Fruit fly (Drosophila melanogaster): ENCODE results near the gene Neu2.
A peak's percentile ranks its signal among the peaks of the same experiment; 100 is the strongest.

Gene Neu2

DNA sequence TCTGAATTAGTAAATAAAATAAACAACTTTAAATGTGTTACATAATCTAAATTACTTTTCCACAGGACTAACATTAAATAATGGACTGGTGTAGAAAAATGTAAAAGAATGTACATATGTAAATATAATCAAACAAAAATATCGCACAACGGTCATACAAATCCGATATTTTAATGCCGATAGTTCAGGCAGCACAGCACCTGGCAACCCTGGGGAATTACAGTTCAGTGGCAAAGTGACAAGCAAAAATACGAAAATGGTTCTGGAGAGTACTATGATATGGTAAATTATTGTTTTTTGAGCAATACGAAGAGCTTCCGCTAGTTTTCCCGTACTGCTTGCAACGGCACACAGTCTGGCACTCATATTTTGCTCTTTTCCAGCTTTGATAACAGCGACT lies 46.5 kb upstream of the Neu2 start, which contains the start of gene Rpn10:
Gene Rpn10, plus strand, starts transcription at position 144 of the 400 bp plus-strand sequence.
- no peak for TF ChIP-seq CG7368 (GFP tag; optimal IDR thresholded peaks at IDR 0.05)
- TF ChIP-seq Eip78C (GFP tag): peak; percentile 73
- TF ChIP-seq esn (GFP tag; optimal IDR thresholded peaks at IDR 0.05): peak; percentile 27
- TF ChIP-seq lz (GFP tag; optimal IDR thresholded peaks at IDR 0.05): peak; percentile 31
- TF ChIP-seq CG31627 (GFP tag; optimal IDR thresholded peaks at IDR 0.05): peak; percentile 40
- no peak for TF ChIP-seq Smox (GFP tag; optimal IDR thresholded peaks at IDR 0.05)
- TF ChIP-seq CG3032 (tag; optimal IDR thresholded peaks at IDR 0.05): peak; percentile 25
- TF ChIP-seq topi (GFP tag; optimal IDR thresholded peaks at IDR 0.05): peak; percentile 9
- no peak for TF ChIP-seq pdm3 (GFP tag; optimal IDR thresholded peaks at IDR 0.05)

DNA sequence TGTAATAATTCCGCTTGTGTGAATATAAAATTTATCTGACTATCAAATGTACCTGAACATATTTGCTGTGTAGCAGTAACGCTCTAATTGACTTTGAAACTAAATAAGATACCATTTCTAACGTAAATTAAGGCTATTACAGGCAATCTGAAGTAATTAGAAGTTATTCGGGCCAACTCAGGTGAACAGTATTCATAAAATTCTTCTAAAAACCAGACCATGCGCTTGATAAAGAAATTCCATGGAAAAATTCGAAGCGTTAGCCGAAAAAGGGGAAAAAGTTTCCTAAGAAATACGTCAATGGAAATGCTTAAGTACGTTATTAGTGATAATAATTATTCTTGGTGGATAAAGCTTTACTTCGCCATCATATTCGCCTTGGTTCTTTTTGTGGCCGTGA lies 44.0 kb upstream of the Neu2 start, which contains the start of gene ppk5:
Gene ppk5, plus strand, starts transcription at position 301 of the 400 bp plus-strand sequence.
- TF ChIP-seq CG1621 (tag; optimal IDR thresholded peaks at IDR 0.05) (no peak), topi (GFP tag; optimal IDR thresholded peaks at IDR 0.05) (no peak), Ets96B (tag; optimal IDR thresholded peaks at IDR 0.05) (no peak), Eip75B (GFP tag; optimal IDR thresholded peaks at IDR 0.05) (no peak), Smox (GFP tag; optimal IDR thresholded peaks at IDR 0.05) (no peak), fkh (GFP tag; optimal IDR thresholded peaks at IDR 0.05) (no peak), eg (GFP tag; IDR thresholded peaks at IDR 0.05) (no peak), CG7368 (GFP tag; optimal IDR thresholded peaks at IDR 0.05) (no peak), Blimp-1 (GFP tag; optimal IDR thresholded peaks at IDR 0.05) (no peak), CG9139 (GFP tag; optimal IDR thresholded peaks at IDR 0.05) (no peak), CG6276 (GFP tag; optimal IDR thresholded peaks at IDR 0.05) (no peak), Lpt (GFP tag; optimal IDR thresholded peaks at IDR 0.05) (no peak), net (GFP tag; optimal IDR thresholded peaks at IDR 0.05) (no peak), CG15336 (GFP tag; IDR thresholded peaks at IDR 0.05) (no peak), fd59A (GFP tag; optimal IDR thresholded peaks at IDR 0.05) (no peak), CG10669 (GFP tag; optimal IDR thresholded peaks at IDR 0.05) (no peak), CG6854 (GFP tag; optimal IDR thresholded peaks at IDR 0.05) (no peak)

DNA sequence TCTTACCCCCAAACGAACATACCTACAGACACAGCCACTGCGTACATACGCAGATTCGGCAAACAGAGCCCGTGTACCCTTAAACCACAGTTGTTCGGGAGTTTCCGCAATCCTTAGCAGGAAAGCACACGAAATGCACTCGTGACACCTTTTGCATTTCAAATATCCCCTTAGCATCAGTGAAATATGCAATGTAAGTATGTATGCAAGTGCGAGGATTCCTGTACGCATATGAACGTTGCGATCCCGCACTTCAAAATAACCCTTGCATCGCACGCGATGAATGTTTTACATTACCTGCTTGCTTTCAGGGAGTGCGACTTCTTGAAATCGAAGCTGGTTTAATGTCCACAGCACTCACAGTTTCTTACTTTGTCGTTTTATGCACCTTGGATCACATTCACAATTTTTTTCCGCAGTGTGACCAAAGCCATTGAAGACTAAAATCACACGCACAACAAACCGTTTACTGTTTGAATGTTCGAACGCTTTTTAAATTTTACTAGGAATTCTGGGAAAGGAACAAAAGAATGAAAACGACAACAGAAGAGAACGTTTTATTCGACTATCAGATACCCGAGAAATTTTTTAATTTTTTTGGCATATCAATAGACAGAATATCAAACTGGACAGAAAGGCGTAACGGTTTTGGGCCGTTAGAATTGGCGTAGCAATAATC lies 43.0 kb upstream of the Neu2 start, which contains the start of gene Mkrn1:
Gene Mkrn1, minus strand, starts transcription at position 444 of the 679 bp plus-strand sequence.
- TF ChIP-seq CG1621 (tag; optimal IDR thresholded peaks at IDR 0.05): no peak
- peak; percentile 81 for TF ChIP-seq dsx (GFP tag; optimal IDR thresholded peaks at IDR 0.05; ENCODE audit: poor library complexity, severe bottlenecking)
- peak; percentile 23 for TF ChIP-seq CG6854 (GFP tag; optimal IDR thresholded peaks at IDR 0.05)
- no peak for TF ChIP-seq svp (GFP tag)

DNA sequence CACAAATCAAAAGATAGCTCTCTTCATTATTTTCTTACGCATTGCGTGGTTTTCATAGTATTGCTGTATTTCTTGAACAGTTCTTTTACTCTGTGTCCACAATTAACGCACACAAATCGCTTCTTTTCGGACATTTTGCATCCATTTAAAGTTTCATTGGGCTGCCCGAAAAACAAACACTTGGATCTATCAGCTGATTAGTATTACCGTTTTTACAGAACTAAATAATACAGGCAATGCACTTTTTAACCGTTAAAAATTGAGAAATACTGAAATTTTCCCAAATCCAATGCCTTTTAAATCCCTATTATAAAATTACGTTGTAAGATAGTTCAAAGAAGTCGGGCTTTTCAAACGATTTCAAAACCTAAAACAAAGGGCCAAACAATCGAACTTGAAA lies 38.7 kb upstream of the Neu2 start, which contains the start of gene Arv1:
Gene Arv1, minus strand, starts transcription at position 226 of the 400 bp plus-strand sequence.
- TF ChIP-seq CG16779 (tag; optimal IDR thresholded peaks at IDR 0.05): no peak

DNA sequence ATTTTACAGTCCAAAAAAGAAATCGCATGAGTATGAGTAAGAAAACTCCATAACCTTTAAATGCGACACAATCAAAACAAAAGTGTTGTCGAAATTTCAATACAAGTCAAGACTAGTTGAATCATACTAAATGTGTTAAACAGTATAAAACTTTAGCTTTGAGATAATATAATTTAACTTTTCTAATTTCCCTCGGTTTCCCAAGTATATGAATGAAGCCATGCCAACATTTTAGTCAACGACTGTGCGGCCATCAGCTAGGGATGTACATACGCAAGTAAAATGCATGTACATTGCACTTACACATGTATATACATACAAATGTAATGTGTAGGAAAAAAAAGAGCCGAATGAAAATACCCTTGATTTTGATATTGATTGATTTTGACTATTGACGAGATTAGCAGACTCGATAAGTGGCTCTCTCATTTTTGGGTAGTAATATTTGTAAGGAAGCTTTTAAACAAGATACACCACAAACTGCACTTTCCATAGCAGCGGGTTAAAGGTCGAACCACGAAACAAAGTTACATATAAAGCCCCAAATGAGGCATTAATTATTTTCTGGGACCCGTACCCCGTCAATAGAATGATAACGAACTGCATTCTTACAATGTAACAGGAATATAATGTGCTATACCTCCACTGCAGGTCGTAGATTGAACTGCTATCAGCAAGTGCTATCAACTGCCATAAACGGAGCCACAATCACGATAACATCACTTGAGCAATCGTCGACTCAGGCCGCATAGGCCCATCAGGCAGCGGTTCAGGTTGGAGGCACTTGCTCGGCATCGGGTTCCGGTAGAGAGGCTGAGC lies 33.9 kb upstream of the Neu2 start:
- TF ChIP-seq esn (GFP tag; optimal IDR thresholded peaks at IDR 0.05) (peak; percentile 62), dsx (GFP tag; optimal IDR thresholded peaks at IDR 0.05; ENCODE audit: poor library complexity, severe bottlenecking) (peak; percentile 95), CG31627 (GFP tag; optimal IDR thresholded peaks at IDR 0.05) (peak; percentile 39), CG8319 (GFP tag; optimal IDR thresholded peaks at IDR 0.05) (peak; percentile 16), CG6792 (GFP tag; optimal IDR thresholded peaks at IDR 0.05) (peak; percentile 40), Eip93F (GFP tag; optimal IDR thresholded peaks at IDR 0.05) (no peak), CG3032 (tag; optimal IDR thresholded peaks at IDR 0.05) (peak; percentile 31), lz (GFP tag; optimal IDR thresholded peaks at IDR 0.05) (peak; percentile 23), Eip78C (GFP tag) (peak; percentile 83), topi (GFP tag; optimal IDR thresholded peaks at IDR 0.05) (peak; percentile 35), Sox14 (GFP tag; optimal IDR thresholded peaks at IDR 0.05) (peak; percentile 39), CG6854 (GFP tag; optimal IDR thresholded peaks at IDR 0.05) (no peak), CG6163 (GFP tag; IDR thresholded peaks at IDR 0.05) (no peak), CG34406 (GFP tag; optimal IDR thresholded peaks at IDR 0.05) (no peak), svp (GFP tag) (peak; percentile 95), cyc (GFP tag; optimal IDR thresholded peaks at IDR 0.05) (peak; percentile 48), Sox15 (GFP tag; optimal IDR thresholded peaks at IDR 0.05) (peak; percentile 12), Eip75B (GFP tag; optimal IDR thresholded peaks at IDR 0.05) (peak; percentile 61), Ets96B (tag; optimal IDR thresholded peaks at IDR 0.05) (peak; percentile 49), CG11762 (GFP tag; optimal IDR thresholded peaks at IDR 0.05; ENCODE audit: insufficient read depth) (peak; percentile 24), acj6 (GFP tag; optimal IDR thresholded peaks at IDR 0.05) (peak; percentile 61), CG10669 (GFP tag; optimal IDR thresholded peaks at IDR 0.05) (no peak), CG8632 (GFP tag; optimal IDR thresholded peaks at IDR 0.05) (no peak), Hr4 (GFP tag; optimal IDR thresholded peaks at IDR 0.05) (peak; percentile 66)

All from whole organism, prepupa.